Worm (Caenorhabditis elegans): ENCODE results near the gene clec-233.

Gene clec-233

ce11 chrV:16233624-16234023, at the start of gene clec-233:
TSS of gene clec-233 (plus strand) at chrV:16233924.
- TF ChIP-seq dao-5 (tag; optimal IDR thresholded peaks at IDR 0.05) (no peak), W03F9.2 (tag; optimal IDR thresholded peaks at IDR 0.05) (no peak), him-1 (tag; optimal IDR thresholded peaks at IDR 0.05) (no peak)

ce11 chrV:16190485-16190884, 43.2 kb upstream of the clec-233 start, which contains the start of gene srh-281:
TSS of gene srh-281 (plus strand) at chrV:16190785.
- no peak for TF ChIP-seq him-1 (tag; optimal IDR thresholded peaks at IDR 0.05)
- no peak for TF ChIP-seq W03F9.2 (tag; optimal IDR thresholded peaks at IDR 0.05)
- TF ChIP-seq dao-5 (tag; optimal IDR thresholded peaks at IDR 0.05), result no peak

DNA sequence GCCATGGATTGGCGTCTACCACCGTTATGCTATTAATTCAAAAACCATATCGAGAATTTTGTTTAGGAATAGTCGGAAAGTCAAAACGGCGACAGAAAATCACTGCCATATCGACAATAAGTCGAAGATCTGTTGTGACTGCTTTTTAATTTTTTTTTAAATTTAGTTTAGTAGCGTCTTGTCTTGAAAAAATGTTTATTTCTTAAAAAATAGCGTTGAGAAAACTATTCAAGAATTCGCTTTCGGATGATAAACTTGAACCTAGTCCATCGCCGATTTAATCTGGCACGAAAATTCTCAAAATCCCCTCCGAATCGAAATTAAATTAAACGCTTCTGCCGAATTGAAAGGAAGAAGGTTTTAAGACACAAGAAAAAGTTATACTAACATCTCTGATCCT, 41.6 kb upstream of the clec-233 start, which contains the start of gene srh-279:
TSS of gene srh-279 (plus strand) at position 301 of the 400 bp plus-strand sequence.
- TF ChIP-seq dao-5 (tag; optimal IDR thresholded peaks at IDR 0.05) (no peak), W03F9.2 (tag; optimal IDR thresholded peaks at IDR 0.05) (no peak), him-1 (tag; optimal IDR thresholded peaks at IDR 0.05) (no peak)

- no peak for TF ChIP-seq W03F9.2 (tag; optimal IDR thresholded peaks at IDR 0.05)
- no peak for TF ChIP-seq dao-5 (tag; optimal IDR thresholded peaks at IDR 0.05)
- no peak for TF ChIP-seq him-1 (tag; optimal IDR thresholded peaks at IDR 0.05)
Measured at ce11 chrV:16194639-16195038, 39.1 kb upstream of the clec-233 start, which contains the start of gene rabr-4. TSS of gene rabr-4 (plus strand) at chrV:16194939.

DNA sequence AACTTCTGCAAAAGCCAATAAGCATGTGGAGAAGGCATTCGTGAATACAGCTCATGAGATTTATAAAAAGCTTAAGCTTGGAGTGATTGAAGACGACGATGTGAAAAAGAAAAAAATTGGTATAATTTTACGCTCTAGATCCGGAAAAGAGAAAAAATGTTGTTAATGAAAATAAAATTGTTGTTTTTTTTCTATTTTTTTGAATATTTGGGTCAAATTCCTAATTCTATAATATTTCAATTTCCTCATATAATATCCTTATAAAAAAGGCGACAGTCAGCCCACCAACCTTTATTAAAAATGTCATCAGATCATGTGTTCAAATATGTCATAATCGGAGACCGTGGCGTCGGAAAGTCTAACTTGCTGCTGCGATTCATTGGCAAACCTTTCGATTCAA, 38.3 kb upstream of the clec-233 start, which contains the start of gene rabr-3:
TSS of gene rabr-3 (plus strand) at position 301 of the 400 bp plus-strand sequence.
- TF ChIP-seq him-1 (tag; optimal IDR thresholded peaks at IDR 0.05), result no peak
- TF ChIP-seq W03F9.2 (tag; optimal IDR thresholded peaks at IDR 0.05), result no peak
- TF ChIP-seq dao-5 (tag; optimal IDR thresholded peaks at IDR 0.05), result no peak

- TF ChIP-seq dao-5 (tag; optimal IDR thresholded peaks at IDR 0.05) (no peak), him-1 (tag; optimal IDR thresholded peaks at IDR 0.05) (no peak), W03F9.2 (tag; optimal IDR thresholded peaks at IDR 0.05) (no peak)
Measured at ce11 chrV:16198016-16198415, 35.7 kb upstream of the clec-233 start, which contains the start of gene F11A5.5. TSS of gene F11A5.5 (plus strand) at chrV:16198316.

- no peak for TF ChIP-seq dao-5 (tag; optimal IDR thresholded peaks at IDR 0.05)
- TF ChIP-seq W03F9.2 (tag; optimal IDR thresholded peaks at IDR 0.05), result no peak
- no peak for TF ChIP-seq him-1 (tag; optimal IDR thresholded peaks at IDR 0.05)
Measured at ce11 chrV:16201730-16202129, 32.0 kb upstream of the clec-233 start, which contains the start of gene F11A5.17. TSS of gene F11A5.17 (plus strand) at chrV:16202030.

- TF ChIP-seq W03F9.2 (tag; optimal IDR thresholded peaks at IDR 0.05) (no peak), dao-5 (tag; optimal IDR thresholded peaks at IDR 0.05) (no peak), him-1 (tag; optimal IDR thresholded peaks at IDR 0.05) (no peak)
Measured at ce11 chrV:16202618-16203017, 31.1 kb upstream of the clec-233 start, which contains the start of gene F11A5.18. TSS of gene F11A5.18 (plus strand) at chrV:16202918.

DNA sequence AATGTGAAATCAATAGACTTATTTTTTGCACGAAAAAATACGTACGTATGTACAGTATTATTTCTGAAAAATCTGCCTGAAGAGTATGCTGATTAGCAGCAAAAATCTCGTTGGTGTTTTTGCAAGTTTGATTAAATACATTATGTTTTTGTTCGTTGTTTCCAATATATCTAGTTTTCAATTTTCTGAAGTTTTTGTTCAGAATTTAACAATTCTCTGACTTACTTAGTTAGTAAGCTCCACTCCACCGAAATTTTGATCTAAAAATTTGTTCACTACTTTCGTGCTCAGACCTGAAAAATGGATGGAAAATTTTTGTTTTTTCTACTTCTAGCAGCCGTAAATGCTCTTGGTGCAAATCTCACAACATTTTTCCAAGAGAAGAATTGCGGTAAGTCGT, 28.8 kb upstream of the clec-233 start, which contains the start of gene irld-26:
TSS of gene irld-26 (plus strand) at position 301 of the 400 bp plus-strand sequence.
- no peak for TF ChIP-seq dao-5 (tag; optimal IDR thresholded peaks at IDR 0.05)
- no peak for TF ChIP-seq W03F9.2 (tag; optimal IDR thresholded peaks at IDR 0.05)
- no peak for TF ChIP-seq him-1 (tag; optimal IDR thresholded peaks at IDR 0.05)

DNA sequence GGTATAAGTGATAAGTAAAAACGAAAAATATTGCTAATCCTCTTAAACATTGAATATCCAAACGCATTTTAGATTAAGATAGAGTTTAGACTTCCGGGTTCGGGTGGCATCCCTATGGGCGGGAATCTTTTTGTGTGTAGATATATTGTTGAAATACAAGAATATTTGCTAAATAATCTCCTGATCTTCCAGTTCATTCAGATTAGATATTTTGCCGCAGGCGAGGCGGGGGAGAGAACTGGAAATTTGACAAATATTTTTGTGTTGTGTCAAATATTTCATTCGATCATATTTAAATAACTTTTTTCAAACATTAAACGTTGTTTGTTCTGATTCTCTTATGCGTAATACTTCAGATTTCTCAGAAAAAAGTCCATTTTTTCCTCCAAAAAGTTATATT, 23.9 kb upstream of the clec-233 start, which contains the start of gene oac-15:
TSS of gene oac-15 (minus strand) at position 101 of the 400 bp plus-strand sequence.
- TF ChIP-seq dao-5 (tag; optimal IDR thresholded peaks at IDR 0.05) (no peak), W03F9.2 (tag; optimal IDR thresholded peaks at IDR 0.05) (no peak), him-1 (tag; optimal IDR thresholded peaks at IDR 0.05) (no peak)

ce11 chrV:16210257-16211002, 23.3 kb upstream of the clec-233 start, which contains the start of gene F11A5.16:
TSS of gene F11A5.16 (plus strand) at chrV:16210952.
- TF ChIP-seq dao-5 (tag; optimal IDR thresholded peaks at IDR 0.05) (no peak), him-1 (tag; optimal IDR thresholded peaks at IDR 0.05) (no peak), W03F9.2 (tag; optimal IDR thresholded peaks at IDR 0.05) (no peak)

DNA sequence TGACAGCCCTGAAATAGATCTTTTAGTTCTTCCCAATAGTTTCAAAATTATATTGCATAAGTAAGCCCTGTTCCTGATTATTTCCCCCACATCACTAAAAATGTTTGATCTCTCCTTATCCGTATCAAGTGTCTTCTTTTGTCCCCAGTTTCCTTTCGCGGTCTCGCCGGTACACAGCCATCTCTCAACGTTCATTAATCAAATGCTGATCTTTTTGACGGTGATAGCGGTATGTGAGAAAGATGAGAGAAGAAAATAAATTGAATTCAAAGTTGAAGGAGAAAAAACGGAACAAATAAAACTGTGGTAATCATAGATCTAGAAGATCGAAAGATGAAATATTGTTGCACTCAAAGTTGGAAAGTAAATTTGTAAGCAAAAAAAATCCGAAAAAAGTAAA, 22.0 kb upstream of the clec-233 start:
- no peak for TF ChIP-seq him-1 (tag; optimal IDR thresholded peaks at IDR 0.05)
- no peak for TF ChIP-seq dao-5 (tag; optimal IDR thresholded peaks at IDR 0.05)
- TF ChIP-seq W03F9.2 (tag; optimal IDR thresholded peaks at IDR 0.05), result no peak

- TF ChIP-seq him-1 (tag; optimal IDR thresholded peaks at IDR 0.05) (no peak), dao-5 (tag; optimal IDR thresholded peaks at IDR 0.05) (no peak), W03F9.2 (tag; optimal IDR thresholded peaks at IDR 0.05) (no peak)
Measured at ce11 chrV:16213323-16213722, 20.4 kb upstream of the clec-233 start.

ce11 chrV:16214505-16214904, 19.2 kb upstream of the clec-233 start, which contains the start of gene F11A5.9:
TSS of gene F11A5.9 (plus strand) at chrV:16214890.
- TF ChIP-seq him-1 (tag; optimal IDR thresholded peaks at IDR 0.05) (no peak), W03F9.2 (tag; optimal IDR thresholded peaks at IDR 0.05) (no peak), dao-5 (tag; optimal IDR thresholded peaks at IDR 0.05) (no peak)

Measured in whole organism, L4/young adult.